Fruit fly (Drosophila melanogaster) whole organism, embryonic: ENCODE results near the gene cl.

Experiments
- ATbp ChIP-seq: fragments of 200-800 bp; sonication (Bioruptor generic); optimal IDR thresholded peaks from 2 replicates; lab custom pipeline; 2017; ENCODE audit warnings: missing biosample characterization, mild to moderate bottlenecking, missing genetic modification characterization, missing genetic modification reagents
- Asciz ChIP-seq: fragments of 200-800 bp; sonication (Bioruptor generic); optimal IDR thresholded peaks from 2 replicates; lab custom pipeline; 2017; ENCODE audit warnings: missing biosample characterization, mild to moderate bottlenecking, missing genetic modification characterization, missing genetic modification reagents
- BtbVII ChIP-seq: fragments of 200-800 bp; sonication (Bioruptor generic); optimal IDR thresholded peaks from 3 replicates; lab custom pipeline; 2017; ENCODE audit warnings: missing biosample characterization, mild to moderate bottlenecking, missing genetic modification characterization
- CG10543 ChIP-seq: fragments of 200-800 bp; sonication (Bioruptor generic); optimal IDR thresholded peaks from 3 replicates; lab custom pipeline; 2017; ENCODE audit warnings: missing biosample characterization, mild to moderate bottlenecking, missing genetic modification characterization, moderate library complexity
- CG12071 ChIP-seq: fragments of 200-800 bp; sonication (Bioruptor generic); optimal IDR thresholded peaks from 3 replicates; lab custom pipeline; 2018; ENCODE audit warnings: missing biosample characterization, mild to moderate bottlenecking, missing genetic modification characterization
- CG12219 ChIP-seq: fragments of 200-800 bp; sonication (Bioruptor generic); optimal IDR thresholded peaks from 3 replicates; lab custom pipeline; 2018; ENCODE audit warnings: missing biosample characterization, mild to moderate bottlenecking, missing genetic modification characterization
- CG12659 ChIP-seq: fragments of 200-800 bp; sonication (Bioruptor generic); optimal IDR thresholded peaks from 3 replicates; lab custom pipeline; 2017; ENCODE audit warnings: mild to moderate bottlenecking, missing biosample characterization, missing genetic modification reagents, missing genetic modification characterization
- CG15479 ChIP-seq: fragments of 200-800 bp; sonication (Bioruptor generic); optimal IDR thresholded peaks from 3 replicates; lab custom pipeline; 2019; ENCODE audit warnings: missing biosample characterization, mild to moderate bottlenecking, missing genetic modification characterization, moderate library complexity
- CG17359 ChIP-seq: fragments of 200-800 bp; sonication (Bioruptor generic); optimal IDR thresholded peaks from 3 replicates; lab custom pipeline; 2018; ENCODE audit warnings: missing biosample characterization, mild to moderate bottlenecking, missing genetic modification characterization, moderate library complexity
- CG17912 ChIP-seq: fragments of 200-800 bp; sonication (Bioruptor generic); optimal IDR thresholded peaks from 2 replicates; lab custom pipeline; 2018; ENCODE audit warnings: missing biosample characterization, mild to moderate bottlenecking, missing genetic modification characterization
- CG2875 ChIP-seq: fragments of 200-800 bp; sonication (Bioruptor generic); optimal IDR thresholded peaks from 2 replicates; lab custom pipeline; 2017; ENCODE audit warnings: missing biosample characterization, mild to moderate bottlenecking, missing genetic modification characterization, missing genetic modification reagents
- CG3281 ChIP-seq: fragments of 200-800 bp; sonication (Bioruptor generic); optimal IDR thresholded peaks from 3 replicates; lab custom pipeline; 2017; ENCODE audit warnings: missing biosample characterization, mild to moderate bottlenecking, missing genetic modification characterization
- CG7786 ChIP-seq: fragments of 200-800 bp; sonication (Bioruptor generic); optimal IDR thresholded peaks from 2 replicates; lab custom pipeline; 2016; ENCODE audit warnings: missing biosample characterization, missing genetic modification characterization
- CG7963 ChIP-seq: fragments of 200-800 bp; sonication (Bioruptor generic); IDR thresholded peaks from 3 replicates; pipeline ENCODE4 v1.3.6; 2022; ENCODE audit warnings: missing biosample characterization, missing genetic modification characterization; ENCODE audit not compliant: partially characterized antibody
- CG8281 ChIP-seq: fragments of 200-800 bp; sonication (Bioruptor generic); optimal IDR thresholded peaks from 2 replicates; lab custom pipeline; 2018; ENCODE audit warnings: missing biosample characterization, mild to moderate bottlenecking, missing genetic modification characterization, moderate library complexity
- CG8765 ChIP-seq: fragments of 200-800 bp; sonication (Bioruptor generic); IDR thresholded peaks from 2 replicates; pipeline ENCODE4 v1.3.6; 2022; ENCODE audit warnings: missing biosample characterization, missing genetic modification characterization
- CG9727 ChIP-seq: fragments of 200-800 bp; sonication (Bioruptor generic); optimal IDR thresholded peaks from 3 replicates; lab custom pipeline; 2017; ENCODE audit warnings: missing biosample characterization, mild to moderate bottlenecking, missing genetic modification characterization
- CoRest ChIP-seq: fragments of 200-800 bp; sonication (Bioruptor generic); optimal IDR thresholded peaks from 3 replicates; lab custom pipeline; 2018; ENCODE audit warnings: missing biosample characterization, mild to moderate bottlenecking, missing genetic modification characterization, moderate library complexity
- CrebB ChIP-seq: fragments of 200-800 bp; sonication (Bioruptor generic); optimal IDR thresholded peaks from 3 replicates; lab custom pipeline; 2018; ENCODE audit warnings: missing biosample characterization, mild to moderate bottlenecking, missing genetic modification characterization
- Dll ChIP-seq: fragments of 200-800 bp; sonication (Bioruptor generic); IDR thresholded peaks from 4 replicates; pipeline ENCODE4 v1.3.6; 2022; ENCODE audit warnings: missing biosample characterization, missing genetic modification characterization; ENCODE audit not compliant: partially characterized antibody
- Doc3 ChIP-seq: fragments of 200-800 bp; sonication (Bioruptor generic); IDR thresholded peaks from 3 replicates; pipeline ENCODE4 v1.3.6; 2022; ENCODE audit warnings: missing biosample characterization, missing genetic modification characterization; ENCODE audit not compliant: partially characterized antibody
- Elba2 ChIP-seq: fragments of 200-800 bp; sonication (Bioruptor generic); optimal IDR thresholded peaks from 3 replicates; lab custom pipeline; 2016; ENCODE audit warnings: missing biosample characterization, missing genetic modification characterization
- Fer3 ChIP-seq: fragments of 200-800 bp; sonication (Bioruptor generic); optimal IDR thresholded peaks from 2 replicates; lab custom pipeline; 2018; ENCODE audit warnings: missing biosample characterization, mild to moderate bottlenecking, missing genetic modification characterization, moderate library complexity
- Jarid2 ChIP-seq: fragments of 200-800 bp; sonication (Bioruptor generic); optimal IDR thresholded peaks from 3 replicates; lab custom pipeline; 2017; ENCODE audit warnings: mild to moderate bottlenecking, missing biosample characterization, missing genetic modification reagents, missing genetic modification characterization
- MBD-R2 ChIP-seq: fragments of 200-800 bp; sonication (Bioruptor generic); IDR thresholded peaks from 2 replicates; pipeline ENCODE4 v1.3.6; 2022; ENCODE audit warnings: missing biosample characterization, missing genetic modification characterization
- NC2β ChIP-seq: fragments of 200-800 bp; sonication (Bioruptor generic); optimal IDR thresholded peaks from 2 replicates; lab custom pipeline; 2016; ENCODE audit warnings: missing biosample characterization, missing genetic modification characterization
- Side ChIP-seq: fragments of 200-800 bp; sonication (Bioruptor generic); optimal IDR thresholded peaks from 2 replicates; lab custom pipeline; 2016; ENCODE audit warnings: missing biosample characterization, missing genetic modification characterization
- Vsx1 ChIP-seq: fragments of 200-800 bp; sonication (Bioruptor generic); optimal IDR thresholded peaks from 2 replicates; lab custom pipeline; 2017; ENCODE audit warnings: missing biosample characterization, mild to moderate bottlenecking, missing genetic modification characterization, missing genetic modification reagents
- ara ChIP-seq: fragments of 200-800 bp; sonication (Bioruptor generic); IDR thresholded peaks from 2 replicates; pipeline ENCODE4 v1.3.6; 2022; ENCODE audit warnings: missing biosample characterization, missing genetic modification characterization
- cg ChIP-seq: fragments of 200-800 bp; sonication (Bioruptor generic); optimal IDR thresholded peaks from 3 replicates; lab custom pipeline; 2019; ENCODE audit warnings: missing biosample characterization, mild to moderate bottlenecking, missing genetic modification characterization, moderate library complexity
- ci ChIP-seq: fragments of 200-800 bp; sonication (Bioruptor generic); IDR thresholded peaks from 3 replicates; pipeline ENCODE4 v1.3.6; 2022; ENCODE audit warnings: missing biosample characterization, missing genetic modification characterization
- emc ChIP-seq: fragments of 200-800 bp; sonication (Bioruptor generic); optimal IDR thresholded peaks from 2 replicates; lab custom pipeline; 2016; ENCODE audit warnings: missing biosample characterization, missing genetic modification characterization
- exex ChIP-seq: fragments of 200-800 bp; sonication (Bioruptor generic); optimal IDR thresholded peaks from 4 replicates; lab custom pipeline; 2018; ENCODE audit warnings: missing biosample characterization, mild to moderate bottlenecking, missing genetic modification characterization, moderate library complexity
- grau ChIP-seq: fragments of 200-800 bp; optimal IDR thresholded peaks from 3 replicates; lab custom pipeline; 2019; ENCODE audit warnings: missing biosample characterization, mild to moderate bottlenecking, missing genetic modification characterization, moderate library complexity
- gro ChIP-seq: fragments of 200-800 bp; sonication (Bioruptor generic); optimal IDR thresholded peaks from 2 replicates; lab custom pipeline; 2016; ENCODE audit warnings: missing biosample characterization, missing genetic modification characterization
- klu ChIP-seq: fragments of 200-800 bp; sonication (Bioruptor generic); IDR thresholded peaks from 2 replicates; pipeline ENCODE4 v1.3.6; 2022; ENCODE audit warnings: missing biosample characterization, missing genetic modification characterization
- kni ChIP-seq: fragments of 200-800 bp; sonication (Bioruptor generic); optimal IDR thresholded peaks from 3 replicates; lab custom pipeline; 2017; ENCODE audit warnings: mild to moderate bottlenecking, missing biosample characterization, missing genetic modification reagents, missing genetic modification characterization
- lab ChIP-seq: fragments of 200-800 bp; sonication (Bioruptor generic); optimal IDR thresholded peaks from 3 replicates; lab custom pipeline; 2017; ENCODE audit warnings: missing biosample characterization, missing genetic modification characterization, mild to moderate bottlenecking, moderate library complexity, missing genetic modification reagents
- lilli ChIP-seq: fragments of 200-800 bp; sonication (Bioruptor generic); optimal IDR thresholded peaks from 3 replicates; lab custom pipeline; 2016; ENCODE audit warnings: missing biosample characterization, missing genetic modification characterization
- lmd ChIP-seq: fragments of 200-800 bp; sonication (Bioruptor generic); IDR thresholded peaks from 2 replicates; pipeline ENCODE4 v1.3.6; 2022; ENCODE audit warnings: missing biosample characterization, missing genetic modification characterization
- mam ChIP-seq: fragments of 200-800 bp; sonication (Bioruptor generic); optimal IDR thresholded peaks from 3 replicates; lab custom pipeline; 2016; ENCODE audit warnings: missing biosample characterization, missing genetic modification characterization
- mirr ChIP-seq: fragments of 200-800 bp; sonication (Bioruptor generic); optimal IDR thresholded peaks from 3 replicates; lab custom pipeline; 2018; ENCODE audit warnings: missing biosample characterization, mild to moderate bottlenecking, missing genetic modification characterization
- mld ChIP-seq: fragments of 200-800 bp; sonication (Bioruptor generic); IDR thresholded peaks from 3 replicates; pipeline ENCODE4 v1.3.6; 2022; ENCODE audit warnings: missing biosample characterization, missing genetic modification characterization; ENCODE audit not compliant: partially characterized antibody
- nerfin-1 ChIP-seq: fragments of 200-800 bp; sonication (Bioruptor generic); optimal IDR thresholded peaks from 3 replicates; lab custom pipeline; 2019; ENCODE audit warnings: missing biosample characterization, mild to moderate bottlenecking, missing genetic modification characterization, moderate library complexity
- salm ChIP-seq: fragments of 200-800 bp; sonication (Bioruptor generic); optimal IDR thresholded peaks from 2 replicates; lab custom pipeline; 2018; ENCODE audit warnings: missing biosample characterization, mild to moderate bottlenecking, missing genetic modification characterization
- sd ChIP-seq: fragments of 200-800 bp; sonication (Bioruptor generic); optimal IDR thresholded peaks from 3 replicates; lab custom pipeline; 2018; ENCODE audit warnings: missing biosample characterization, mild to moderate bottlenecking, missing genetic modification characterization, moderate library complexity
- sob ChIP-seq: fragments of 200-800 bp; sonication (Bioruptor generic); IDR thresholded peaks from 2 replicates; pipeline ENCODE4 v1.3.6; 2022; ENCODE audit warnings: missing biosample characterization, missing genetic modification characterization
- sug ChIP-seq: fragments of 200-800 bp; optimal IDR thresholded peaks from 2 replicates; lab custom pipeline; 2019; ENCODE audit warnings: missing biosample characterization, mild to moderate bottlenecking, missing genetic modification characterization, moderate library complexity
- wek ChIP-seq: fragments of 200-800 bp; sonication (Bioruptor generic); optimal IDR thresholded peaks from 3 replicates; lab custom pipeline; 2018; ENCODE audit warnings: missing biosample characterization, mild to moderate bottlenecking, missing genetic modification characterization, moderate library complexity

cl gene

DNA sequence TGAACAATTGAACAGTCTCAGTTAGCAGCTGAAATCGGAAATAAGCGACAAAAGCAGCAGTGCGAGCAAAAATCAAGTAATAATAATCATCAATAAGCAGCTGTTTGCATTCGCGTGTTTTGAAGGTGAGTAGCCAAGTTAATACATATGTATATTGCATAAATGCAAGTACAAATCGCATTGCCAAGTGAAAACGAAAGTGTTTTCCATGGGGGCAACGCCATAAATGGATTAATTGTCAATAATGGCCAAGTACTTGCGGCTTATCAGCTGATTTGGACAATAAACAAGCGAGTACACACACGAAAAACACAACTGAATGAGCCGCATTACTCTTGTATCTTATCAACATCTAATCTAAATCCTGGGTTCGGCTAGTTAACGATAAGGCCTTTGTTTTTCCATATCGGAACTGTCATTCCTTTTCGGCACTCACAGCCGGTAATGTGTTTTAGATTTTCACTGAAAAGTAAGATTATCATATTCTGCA is 27.4 kb downstream of the cl start (continued):
- TF ChIP-seq sob (GFP tag; lab: Robert Waterston, UW): no peak
- TF ChIP-seq mirr (GFP tag; lab: Kevin White, UChicago): peak; percentile 65
- TF ChIP-seq Vsx1 (GFP tag; lab: Kevin White, UChicago): peak; percentile 77
- no peak for TF ChIP-seq CoRest (tag; lab: Kevin White, UChicago)
- no peak for TF ChIP-seq CG8765
- peak; percentile 39 for TF ChIP-seq CG12219 (GFP tag; lab: Kevin White, UChicago)
- peak; percentile 33 for TF ChIP-seq nerfin-1
- TF ChIP-seq sd (tag; lab: Kevin White, UChicago): peak; percentile 48
- no peak for TF ChIP-seq grau (tag; lab: Kevin White, UChicago)
- no peak for TF ChIP-seq CG7963
- no peak for TF ChIP-seq gro (GFP tag; lab: Kevin White, UChicago)
- TF ChIP-seq CG7786 (GFP tag; lab: Kevin White, UChicago): no peak
- TF ChIP-seq sug (tag; lab: Kevin White, UChicago): peak; percentile 89
- TF ChIP-seq salm (tag; lab: Kevin White, UChicago): peak; percentile 30
- TF ChIP-seq Jarid2 (GFP tag; lab: Kevin White, UChicago): peak; percentile 6
- TF ChIP-seq ATbp (GFP tag; lab: Kevin White, UChicago): peak; percentile 30
- 0 out of 3 replicates have a peak, but pooled peaks have one; percentile 2 for TF ChIP-seq mld (GFP tag; lab: Robert Waterston, UW)
- TF ChIP-seq MBD-R2 (GFP tag; lab: Robert Waterston, UW): no peak
- no peak for TF ChIP-seq NC2β (GFP tag; lab: Kevin White, UChicago)
- peak; percentile 10 for TF ChIP-seq CG9727 (GFP tag; lab: Kevin White, UChicago)
- TF ChIP-seq exex (tag; lab: Kevin White, UChicago): peak; percentile 93
- TF ChIP-seq lilli: no peak
- TF ChIP-seq kni: peak; percentile 33
- peak; percentile 51 for TF ChIP-seq CG10543 (GFP tag; lab: Kevin White, UChicago)
- peak; percentile 13 for TF ChIP-seq CG2875 (GFP tag; lab: Kevin White, UChicago)
- peak; percentile 47 for TF ChIP-seq lab (GFP tag; lab: Kevin White, UChicago)
- TF ChIP-seq ara: peak; percentile 49; the same call in 1 of the 2 replicates
- no peak for TF ChIP-seq Doc3 (GFP tag; lab: Robert Waterston, UW)
- peak; percentile 92 for TF ChIP-seq CG8281 (tag; lab: Kevin White, UChicago)
- peak; percentile 61 for TF ChIP-seq Asciz (GFP tag; lab: Kevin White, UChicago)
- TF ChIP-seq Elba2 (GFP tag; lab: Kevin White, UChicago): no peak
- TF ChIP-seq CG12071: peak; percentile 16
- TF ChIP-seq Fer3 (tag; lab: Kevin White, UChicago): peak; percentile 3
- TF ChIP-seq mam: no peak
- peak; percentile 57 for TF ChIP-seq CrebB
- no peak for TF ChIP-seq lmd (GFP tag; lab: Robert Waterston, UW)
- TF ChIP-seq ci: peak; percentile 43; the same call in 1 of the 3 replicates
- no peak for TF ChIP-seq emc (GFP tag; lab: Kevin White, UChicago)
- TF ChIP-seq wek: peak; percentile 34
- TF ChIP-seq CG17359: peak; percentile 29
- TF ChIP-seq CG3281 (GFP tag; lab: Kevin White, UChicago): peak; percentile 13
- TF ChIP-seq klu: no peak
- no peak for TF ChIP-seq CG12659 (GFP tag; lab: Kevin White, UChicago)
- peak; percentile 3 for TF ChIP-seq BtbVII
- TF ChIP-seq CG17912: peak; percentile 10
- 0 out of 4 replicates have a peak, but pooled peaks have one; percentile 37 for TF ChIP-seq Dll (GFP tag; lab: Robert Waterston, UW)
- no peak for TF ChIP-seq Side (GFP tag; lab: Kevin White, UChicago)
- no peak for TF ChIP-seq cg (GFP tag; lab: Kevin White, UChicago)
- peak; percentile 84 for TF ChIP-seq CG15479 (GFP tag; lab: Kevin White, UChicago)
